Worm (Caenorhabditis elegans) whole organism, L4 larva: ENCODE results near the gene F58A4.1.

Experiments
- F37D6.2 ChIP-seq: sonication (generic microtip); optimal IDR thresholded peaks from 2 replicates; lab custom pipeline; 2016; ENCODE audit warnings: mild to moderate bottlenecking, missing genetic modification characterization, missing compliant biosample characterization
- F49E8.2 ChIP-seq: sonication (generic microtip); optimal IDR thresholded peaks from 2 replicates; lab custom pipeline; 2016; ENCODE audit warnings: missing compliant biosample characterization, mild to moderate bottlenecking, missing genetic modification characterization, borderline replicate concordance
- R02D3.7 ChIP-seq: fragments of 150-350 bp; sonication (generic microtip); optimal IDR thresholded peaks from 3 replicates; lab custom pipeline; 2014; ENCODE audit warnings: missing biosample characterization, missing genetic modification characterization
- aha-1 ChIP-seq: fragments of 150-350 bp; peaks from one replicate; lab custom pipeline; 2014; ENCODE audit warnings: missing biosample characterization, missing genetic modification characterization
- dmd-9 ChIP-seq: fragments of 200-800 bp; sonication (Bioruptor generic); IDR thresholded peaks from 2 replicates; pipeline ENCODE4 v1.3.6; 2022; ENCODE audit warnings: missing genetic modification reagents, missing genetic modification characterization, missing compliant biosample characterization
- dpl-1 ChIP-seq: fragments of 150-350 bp; optimal IDR thresholded peaks from 2 replicates; lab custom pipeline; 2014; ENCODE audit warnings: missing biosample characterization, missing genetic modification reagents, missing genetic modification characterization
- egl-27 ChIP-seq: sonication (generic microtip); optimal IDR thresholded peaks from 3 replicates; lab custom pipeline; 2017; ENCODE audit warnings: missing biosample characterization, missing genetic modification reagents, missing genetic modification characterization
- hif-1 ChIP-seq, 2 experiments: sonication (generic microtip); optimal IDR thresholded peaks; 2 replicates each; lab custom pipeline; 2016 to 2017; ENCODE audit warnings: missing compliant biosample characterization in 2 of 2, missing genetic modification characterization in 2 of 2, missing genetic modification reagents in 2 of 2, missing genotype in 2 of 2, mild to moderate bottlenecking in 1 of 2
- hlh-30 ChIP-seq: sonication (generic microtip); optimal IDR thresholded peaks from 2 replicates; lab custom pipeline; 2017; ENCODE audit warnings: antibody characterized with exemption, mild to moderate bottlenecking, missing genetic modification characterization, missing compliant biosample characterization; ENCODE audit not compliant: insufficient read depth
- lim-7 ChIP-seq: fragments of 200-800 bp; sonication (Bioruptor generic); IDR thresholded peaks from 2 replicates; pipeline ENCODE4 v1.3.6; 2022; ENCODE audit warnings: missing genetic modification characterization, missing compliant biosample characterization
- lin-15B ChIP-seq: fragments of 150-350 bp; sonication (generic microtip); optimal IDR thresholded peaks from 3 replicates; lab custom pipeline; 2014; ENCODE audit warnings: missing biosample characterization, missing genetic modification characterization
- lin-38 ChIP-seq: fragments of 200-800 bp; sonication (Bioruptor generic); IDR thresholded peaks from 2 replicates; pipeline ENCODE4 v1.3.6; 2022; ENCODE audit warnings: missing genetic modification reagents, missing genetic modification characterization, missing compliant biosample characterization
- lin-39 ChIP-seq: fragments of 150-350 bp; optimal IDR thresholded peaks from 2 replicates; lab custom pipeline; 2014; ENCODE audit warnings: missing biosample characterization, missing genetic modification reagents, missing genetic modification characterization
- mdl-1 ChIP-seq, 2 experiments: fragments of 150-350 bp in 1 of 2; sonication (generic microtip) in 1 of 2; optimal IDR thresholded peaks; 2 replicates each; lab custom pipeline; 2014 to 2017; ENCODE audit warnings: missing biosample characterization in 2 of 2, missing genetic modification characterization in 2 of 2
- mdt-29 ChIP-seq: fragments of 200-800 bp; sonication (Bioruptor generic); IDR thresholded peaks from 2 replicates; pipeline ENCODE4 v1.3.6; 2022; ENCODE audit warnings: missing genetic modification reagents, missing genetic modification characterization, missing compliant biosample characterization
- mes-2 ChIP-seq: sonication (generic microtip); optimal IDR thresholded peaks from 2 replicates; lab custom pipeline; 2016; ENCODE audit warnings: missing genotype, mild to moderate bottlenecking, missing genetic modification characterization, missing compliant biosample characterization; ENCODE audit not compliant: poor library complexity, severe bottlenecking
- mxl-3 ChIP-seq: fragments of 200-800 bp; sonication (Bioruptor generic); optimal IDR thresholded peaks from 2 replicates; lab custom pipeline; 2018; ENCODE audit warnings: mild to moderate bottlenecking, missing genetic modification characterization, missing compliant biosample characterization
- nhr-11 ChIP-seq: fragments of 150-350 bp; optimal IDR thresholded peaks from 2 replicates; lab custom pipeline; 2014; ENCODE audit warnings: missing biosample characterization, missing genetic modification characterization
- nhr-111 ChIP-seq: fragments of 200-800 bp; sonication (Bioruptor generic); optimal IDR thresholded peaks from 2 replicates; lab custom pipeline; 2018; ENCODE audit warnings: mild to moderate bottlenecking, missing genetic modification characterization, missing compliant biosample characterization
- nhr-48 ChIP-seq: sonication (generic microtip); optimal IDR thresholded peaks from 2 replicates; lab custom pipeline; 2016; ENCODE audit warnings: mild to moderate bottlenecking, missing genetic modification characterization, missing compliant biosample characterization
- nhr-6 ChIP-seq: fragments of 150-350 bp; optimal IDR thresholded peaks from 2 replicates; lab custom pipeline; 2014; ENCODE audit warnings: missing biosample characterization, missing genetic modification characterization
- nhr-77 ChIP-seq: fragments of 150-350 bp; optimal IDR thresholded peaks from 2 replicates; lab custom pipeline; 2014; ENCODE audit warnings: missing biosample characterization, missing genetic modification characterization
- pha-4 ChIP-seq, 2 experiments: fragments of 150-350 bp in 1 of 2; fragments of 200-800 bp in 1 of 2; sonication (Bioruptor generic) in 1 of 2; IDR thresholded peaks in 1 of 2; optimal IDR thresholded peaks in 1 of 2; 2 replicates each; pipeline versions ENCODE4 v1.3.6 to Lab custom; 2014 to 2022; ENCODE audit warnings: missing genetic modification characterization in 2 of 2, missing genetic modification reagents in 2 of 2, missing biosample characterization in 1 of 2, missing compliant biosample characterization in 1 of 2
- sdz-12 ChIP-seq: fragments of 200-800 bp; sonication (Bioruptor generic); optimal IDR thresholded peaks from 2 replicates; lab custom pipeline; 2018; ENCODE audit warnings: mild to moderate bottlenecking, missing genetic modification characterization, missing compliant biosample characterization
- snpc-1.2 ChIP-seq: fragments of 200-800 bp; sonication (Bioruptor generic); IDR thresholded peaks from 2 replicates; pipeline ENCODE4 v1.3.6; 2022; ENCODE audit warnings: missing genetic modification reagents, missing genetic modification characterization, missing compliant biosample characterization
- snpc-4 ChIP-seq: fragments of 150-350 bp; optimal IDR thresholded peaks from 2 replicates; lab custom pipeline; 2014; ENCODE audit warnings: missing biosample characterization, missing genetic modification characterization
- unc-130 ChIP-seq: sonication (generic microtip); optimal IDR thresholded peaks from 2 replicates; lab custom pipeline; 2016; ENCODE audit warnings: missing genetic modification reagents, missing genetic modification characterization, missing compliant biosample characterization
- unc-62 ChIP-seq, 3 experiments: fragments of 150-350 bp in 1 of 3; sonication (generic microtip); optimal IDR thresholded peaks in 2 of 3; peaks in 1 of 3; 1 replicate in 1 of 3; 2 replicates in 2 of 3; lab custom pipeline; 2014 to 2017; ENCODE audit warnings: missing biosample characterization in 3 of 3, missing genetic modification characterization in 3 of 3, missing genetic modification reagents in 3 of 3, missing genotype in 1 of 3
- zag-1 ChIP-seq: fragments of 150-350 bp; optimal IDR thresholded peaks from 2 replicates; lab custom pipeline; 2014; ENCODE audit warnings: missing biosample characterization, missing genetic modification characterization
- zip-11 ChIP-seq: fragments of 200-800 bp; sonication (Bioruptor generic); IDR thresholded peaks from 2 replicates; pipeline ENCODE4 v1.3.6; 2022; ENCODE audit warnings: missing genetic modification characterization, missing compliant biosample characterization
- zip-2 ChIP-seq: fragments of 150-350 bp; optimal IDR thresholded peaks from 2 replicates; lab custom pipeline; 2014; ENCODE audit warnings: missing biosample characterization, missing genetic modification characterization
- ztf-11 ChIP-seq: fragments of 150-350 bp; optimal IDR thresholded peaks from 2 replicates; lab custom pipeline; 2014; ENCODE audit warnings: missing biosample characterization, missing genetic modification characterization
- ztf-7 ChIP-seq: fragments of 150-350 bp; optimal IDR thresholded peaks from 2 replicates; lab custom pipeline; 2014; ENCODE audit warnings: missing biosample characterization, missing genetic modification characterization

The F58A4.1 gene

DNA sequence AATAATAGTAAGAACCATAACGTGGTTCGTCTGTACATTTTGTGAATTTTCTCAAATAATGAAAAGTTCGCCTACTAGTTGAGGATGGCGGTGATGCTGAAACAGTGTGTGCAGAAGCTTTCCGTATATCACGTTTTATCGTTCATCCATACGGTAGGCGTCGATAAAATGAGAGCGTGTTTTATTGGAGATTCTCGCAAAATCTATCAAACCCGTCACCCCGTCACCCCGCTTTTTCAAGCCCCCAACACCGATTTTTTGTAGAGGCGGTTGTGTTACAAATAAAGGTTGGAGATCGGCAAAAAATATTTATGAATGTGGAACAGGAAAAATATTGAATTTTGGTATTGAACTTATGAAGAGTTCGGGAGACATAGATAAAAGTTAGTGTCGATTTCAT, 10.4 kb downstream of the F58A4.1 start, which contains the start of gene clec-161:
Gene clec-161, minus strand, starts transcription at position 101 of the 400 bp plus-strand sequence.
- TF ChIP-seq nhr-6 (tag; lab: Kevin White, UChicago) (no peak), ztf-11 (tag; lab: Kevin White, UChicago) (no peak), zip-2 (no peak), nhr-77 (tag; lab: Kevin White, UChicago) (no peak), egl-27 (no peak), unc-62 (GFP tag; optimal IDR thresholded peaks at IDR 0.05 in 1 of 2; lab: Kevin White, UChicago) (peak in 1 of 2 experiments; percentile 43), unc-62 (tag; optimal IDR thresholded peaks at IDR 0.05; lab: Kevin White, UChicago) (no peak), mes-2 (tag; lab: Kevin White, UChicago) (no peak)

ce11 chrIII:9612097-9612496, 13.8 kb downstream of the F58A4.1 start, which contains the start of gene bbs-4:
Gene bbs-4, minus strand, starts transcription at chrIII:9612197.
- TF ChIP-seq pha-4 (GFP tag; IDR thresholded peaks at IDR 0.05; lab: Robert Waterston, UW) (no peak), pha-4 (tag; optimal IDR thresholded peaks at IDR 0.05; lab: Kevin White, UChicago) (no peak), nhr-11 (tag; lab: Kevin White, UChicago) (no peak), sdz-12 (GFP tag; lab: Kevin White, UChicago) (no peak), mdt-29 (GFP tag; lab: Robert Waterston, UW) (no peak), nhr-77 (tag; lab: Kevin White, UChicago) (no peak), hif-1 (tag; optimal IDR thresholded peaks at IDR 0.05; lab: Kevin White, UChicago) (no peak), ztf-7 (tag; lab: Kevin White, UChicago) (no peak), nhr-111 (no peak), zip-11 (no peak), lin-15B (tag; lab: Kevin White, UChicago) (no peak), nhr-48 (tag; lab: Kevin White, UChicago) (no peak), lin-39 (tag; lab: Kevin White, UChicago) (no peak), F37D6.2 (tag; lab: Kevin White, UChicago) (no peak), mxl-3 (GFP tag; lab: Kevin White, UChicago) (no peak)

- no peak for TF ChIP-seq zag-1 (tag; lab: Kevin White, UChicago)
- TF ChIP-seq hlh-30 (tag; lab: Kevin White, UChicago), result peak; percentile 24
- TF ChIP-seq mdl-1 (tag; optimal IDR thresholded peaks at IDR 0.05; lab: Kevin White, UChicago), result no peak
- TF ChIP-seq R02D3.7 (tag; lab: Kevin White, UChicago), result no peak
- peak; percentile 92 for TF ChIP-seq lin-38 (GFP tag; lab: Robert Waterston, UW)
- TF ChIP-seq aha-1 (tag; lab: Kevin White, UChicago), result peak; percentile 20
- peak; percentile 83 for TF ChIP-seq dpl-1 (GFP tag; lab: Kevin White, UChicago)
- TF ChIP-seq F49E8.2 (tag; lab: Kevin White, UChicago), result no peak
- no peak for TF ChIP-seq dmd-9 (GFP tag; lab: Robert Waterston, UW)
- peak; percentile 53 for TF ChIP-seq mes-2 (tag; lab: Kevin White, UChicago)
- no peak for TF ChIP-seq snpc-4 (tag; lab: Kevin White, UChicago)
- no peak for TF ChIP-seq snpc-1.2
- TF ChIP-seq, all 104 proteins: peak for 5
These were observed 15.9 kb downstream of the F58A4.1 start, which contains the start of the genes pri-1 and F58A4.6 for ce11 chrIII:9614211-9614610. Gene pri-1, minus strand, starts transcription at chrIII:9614281. Gene F58A4.6, plus strand, starts transcription at chrIII:9614482.

ce11 chrIII:9615114-9615513, 16.8 kb downstream of the F58A4.1 start:
- TF ChIP-seq mes-2 (tag; lab: Kevin White, UChicago) (no peak), lin-38 (GFP tag; lab: Robert Waterston, UW) (peak; percentile 76), aha-1 (tag; lab: Kevin White, UChicago) (peak; percentile 16), zag-1 (tag; lab: Kevin White, UChicago) (no peak), lim-7 (0 out of 2 replicates have a peak, but pooled peaks have one; percentile 32), F49E8.2 (tag; lab: Kevin White, UChicago) (peak; percentile 10), snpc-1.2 (peak; percentile 25; the same call in 1 of the 2 replicates), unc-130 (peak; percentile 60)
